Worm (Caenorhabditis elegans) whole organism, midembryonic: ENCODE data around the gene ddp-1.

Source experiments
- T22C8.4 ChIP-seq: fragments of 200-800 bp; sonication (Bioruptor generic); IDR thresholded peaks from 2 replicates; pipeline ENCODE4 v1.3.6; 2022; ENCODE audit warnings: missing genetic modification characterization, missing compliant biosample characterization
- cog-1 ChIP-seq: sonication (generic microtip); optimal IDR thresholded peaks from 2 replicates; lab custom pipeline; 2016; ENCODE audit warnings: missing genetic modification characterization, missing compliant biosample characterization
- flt-1 ChIP-seq: fragments of 200-800 bp; sonication (Bioruptor generic); IDR thresholded peaks from 2 replicates; pipeline ENCODE4 v1.3.6; 2022; ENCODE audit warnings: missing genetic modification characterization, missing compliant biosample characterization
- klf-2 ChIP-seq: fragments of 200-800 bp; sonication (Bioruptor generic); conservative IDR thresholded peaks from 2 replicates; pipeline ENCODE4 v1.3.6; 2022; ENCODE audit warnings: missing genetic modification reagents, missing genetic modification characterization, missing compliant biosample characterization
- med-1 ChIP-seq: sonication (generic microtip); optimal IDR thresholded peaks from 2 replicates; lab custom pipeline; 2017; ENCODE audit warnings: missing genetic modification characterization, mild to moderate bottlenecking, missing compliant biosample characterization, antibody characterized with exemption, missing genetic modification reagents; ENCODE audit not compliant: insufficient read depth
- ref-1 ChIP-seq: fragments of 200-800 bp; sonication (Bioruptor generic); conservative IDR thresholded peaks from 2 replicates; pipeline ENCODE4 v1.3.6; 2022; ENCODE audit warnings: missing genetic modification reagents, missing genetic modification characterization, missing compliant biosample characterization
- tab-1 ChIP-seq: fragments of 200-800 bp; sonication (Bioruptor generic); IDR thresholded peaks from 2 replicates; pipeline ENCODE4 v1.3.6; 2022; ENCODE audit warnings: missing genetic modification characterization, missing compliant biosample characterization
- ztf-23 ChIP-seq: fragments of 200-800 bp; sonication (Bioruptor generic); IDR thresholded peaks from 2 replicates; pipeline ENCODE4 v1.3.6; 2022; ENCODE audit warnings: missing genetic modification reagents, missing genetic modification characterization, missing compliant biosample characterization
- ztf-29 ChIP-seq: fragments of 200-800 bp; sonication (Bioruptor generic); IDR thresholded peaks from 2 replicates; pipeline ENCODE4 v1.3.6; 2022; ENCODE audit warnings: missing genetic modification reagents, missing genetic modification characterization, missing compliant biosample characterization

The ddp-1 gene

DNA sequence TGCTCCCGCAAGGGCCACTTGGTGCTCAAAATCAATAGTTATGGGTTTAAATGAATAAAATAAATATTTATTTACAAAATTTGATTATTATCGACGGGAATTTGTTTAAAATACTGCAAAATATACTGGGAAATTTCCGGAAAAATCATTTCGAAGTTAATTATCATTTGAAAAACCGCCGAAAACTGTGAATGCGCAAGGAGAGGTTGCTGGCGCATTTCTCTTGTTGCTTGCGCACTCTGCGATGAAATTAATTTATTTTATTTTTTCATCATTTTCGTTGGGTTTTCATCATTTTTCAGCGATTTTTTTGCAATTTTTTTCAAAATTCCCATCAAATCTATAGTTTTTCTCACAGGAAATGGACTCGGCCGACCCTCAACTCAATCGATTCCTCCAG lies at the start of gene ddp-1:
Gene ddp-1, plus strand, starts transcription at position 357 of the 400 bp plus-strand sequence.
- TF ChIP-seq flt-1 (GFP tag; lab: Robert Waterston, UW) (peak; percentile 89), med-1 (GFP tag; lab: Kevin White, UChicago) (peak; percentile 59), tab-1 (GFP tag; lab: Robert Waterston, UW) (peak; percentile 72; the same call in 1 of the 2 replicates), cog-1 (tag; lab: Kevin White, UChicago) (peak; percentile 79), ztf-29 (GFP tag; lab: Robert Waterston, UW) (peak; percentile 30; the same call in 1 of the 2 replicates), klf-2 (GFP tag; lab: Robert Waterston, UW) (peak; percentile 75; the same call in 1 of the 2 replicates), ztf-23 (GFP tag; lab: Robert Waterston, UW) (peak; percentile 88), ref-1 (GFP tag; lab: Robert Waterston, UW) (0 out of 2 replicates have a peak, but pooled peaks have one; percentile 49), T22C8.4 (peak; percentile 62)

DNA sequence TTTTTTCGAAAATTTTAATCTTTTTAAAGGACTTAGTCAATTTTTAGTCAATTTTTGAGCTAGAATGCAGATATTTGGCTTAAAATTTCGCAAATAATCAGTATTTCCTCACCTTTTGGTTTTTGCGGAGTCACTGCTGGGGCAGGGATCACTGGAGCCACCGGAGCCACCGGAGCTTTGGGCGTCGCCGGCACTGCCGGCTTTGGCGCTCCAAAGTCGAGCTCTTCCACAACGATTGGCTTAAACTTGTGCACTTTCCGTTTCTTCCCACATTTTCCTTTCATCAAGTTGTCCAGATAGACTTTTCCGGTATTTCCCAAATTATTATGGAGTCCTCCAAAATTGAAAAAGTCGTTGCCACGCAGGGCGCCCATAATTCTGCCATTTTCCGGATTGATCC lies 45.4 kb upstream of the ddp-1 start:
- TF ChIP-seq med-1 (GFP tag; lab: Kevin White, UChicago) (no peak), T22C8.4 (no peak), ztf-23 (GFP tag; lab: Robert Waterston, UW) (no peak), ref-1 (GFP tag; lab: Robert Waterston, UW) (no peak)

- no peak for TF ChIP-seq ref-1 (GFP tag; lab: Robert Waterston, UW)
- no peak for TF ChIP-seq med-1 (GFP tag; lab: Kevin White, UChicago)
- no peak for TF ChIP-seq flt-1 (GFP tag; lab: Robert Waterston, UW)
- TF ChIP-seq klf-2 (GFP tag; lab: Robert Waterston, UW): no peak
- no peak for TF ChIP-seq T22C8.4
- no peak for TF ChIP-seq cog-1 (tag; lab: Kevin White, UChicago)
- TF ChIP-seq ztf-29 (GFP tag; lab: Robert Waterston, UW): no peak
- TF ChIP-seq ztf-23 (GFP tag; lab: Robert Waterston, UW): no peak
- no peak for TF ChIP-seq tab-1 (GFP tag; lab: Robert Waterston, UW)
These were observed 41.6 kb upstream of the ddp-1 start, which contains the start of gene clp-4 for ce11 chrIII:1818001-1818655. Gene clp-4 (minus strand): TSS chrIII:1818323.

DNA sequence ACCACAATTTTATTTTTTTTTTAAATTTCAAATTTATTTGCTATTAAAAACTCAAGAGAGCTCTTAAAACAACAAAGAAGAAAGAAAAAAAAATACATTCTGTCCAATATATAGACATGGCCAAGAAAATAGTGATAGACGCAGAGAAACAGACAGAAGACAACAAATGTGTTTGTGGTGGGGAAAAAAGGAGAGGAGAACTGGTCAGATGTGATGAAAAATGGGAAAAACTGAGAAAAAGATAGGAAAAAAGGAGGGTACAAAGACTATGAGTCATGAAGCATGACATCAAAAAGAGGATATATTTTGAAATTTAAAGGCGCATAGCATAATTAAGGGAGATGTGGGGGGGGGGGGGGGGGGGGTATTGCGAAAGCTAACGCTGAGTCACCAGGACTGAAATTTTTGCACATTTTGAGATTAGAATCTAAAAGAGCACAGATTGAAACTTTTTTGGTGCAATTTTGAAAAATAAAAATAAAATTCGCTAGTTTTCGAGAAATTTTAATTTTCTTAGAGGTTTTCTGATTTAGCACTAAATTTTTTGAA lies 40.6 kb upstream of the ddp-1 start:
- TF ChIP-seq flt-1 (GFP tag; lab: Robert Waterston, UW) (no peak), ztf-29 (GFP tag; lab: Robert Waterston, UW) (no peak), med-1 (GFP tag; lab: Kevin White, UChicago) (no peak), tab-1 (GFP tag; lab: Robert Waterston, UW) (no peak), T22C8.4 (no peak), cog-1 (tag; lab: Kevin White, UChicago) (no peak), klf-2 (GFP tag; lab: Robert Waterston, UW) (no peak), ztf-23 (GFP tag; lab: Robert Waterston, UW) (no peak), ref-1 (GFP tag; lab: Robert Waterston, UW) (no peak)

DNA sequence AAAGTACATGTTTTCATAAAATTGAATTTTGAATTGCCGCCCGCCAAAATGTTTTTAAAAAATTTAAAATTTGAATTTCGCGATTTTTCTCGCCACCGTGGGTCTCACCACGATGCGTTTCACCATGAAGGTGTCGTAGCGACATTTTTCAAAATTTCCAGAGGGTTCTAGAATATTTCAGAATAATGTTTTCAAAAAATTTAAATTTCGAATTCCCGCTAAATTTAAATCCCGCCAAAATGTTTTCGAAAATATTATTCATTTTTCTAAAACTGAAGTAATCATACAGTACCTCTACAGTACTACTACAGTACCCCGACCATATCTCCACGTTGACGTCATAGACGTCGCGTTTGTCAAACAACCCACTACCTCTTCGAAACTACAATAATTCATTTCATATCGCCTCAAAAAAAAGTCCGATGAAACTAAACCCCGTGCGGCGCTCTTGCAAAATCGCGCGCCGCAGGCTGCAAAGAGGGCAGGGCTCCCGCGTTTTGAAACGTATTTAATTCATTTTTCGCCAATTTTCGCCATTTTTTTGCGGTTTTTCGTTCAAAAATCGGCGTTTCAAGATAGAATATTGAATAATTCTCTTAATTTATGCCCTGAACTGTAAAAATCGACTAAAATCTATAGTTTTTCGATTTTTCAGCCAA lies 35.3 kb upstream of the ddp-1 start, which contains the start of the genes pvf-1 and Y39A3CL.7:
Gene pvf-1, minus strand, starts transcription at position 51 of the 659 bp plus-strand sequence.
Gene Y39A3CL.7, plus strand, starts transcription at position 656 of the 659 bp plus-strand sequence.
- TF ChIP-seq med-1 (GFP tag; lab: Kevin White, UChicago) (peak; percentile 80), ztf-23 (GFP tag; lab: Robert Waterston, UW) (peak; percentile 77), T22C8.4 (no peak), ref-1 (GFP tag; lab: Robert Waterston, UW) (no peak), cog-1 (tag; lab: Kevin White, UChicago) (no peak), flt-1 (GFP tag; lab: Robert Waterston, UW) (peak; percentile 90), tab-1 (GFP tag; lab: Robert Waterston, UW) (peak; percentile 88), ztf-29 (GFP tag; lab: Robert Waterston, UW) (peak; percentile 29; the same call in 1 of the 2 replicates), klf-2 (GFP tag; lab: Robert Waterston, UW) (no peak)

DNA sequence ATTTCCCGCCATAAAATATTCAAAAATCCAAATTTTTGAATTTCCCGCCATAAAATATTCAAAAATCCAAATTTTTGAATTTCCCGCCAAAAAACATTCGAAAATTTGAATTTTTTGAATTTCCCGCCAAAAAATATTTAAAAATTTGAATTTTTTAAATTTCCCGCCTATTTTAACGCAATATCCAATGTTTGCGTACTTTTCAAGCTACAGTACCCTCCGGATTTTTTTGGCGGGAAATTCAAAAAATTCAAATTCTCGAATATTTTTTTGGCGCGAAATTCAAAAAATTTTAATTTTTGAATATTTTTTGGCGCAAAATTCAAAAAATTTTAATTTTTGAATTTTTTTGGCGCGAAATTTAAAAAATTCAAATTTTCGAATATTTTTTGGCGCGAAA lies 28.6 kb upstream of the ddp-1 start:
- TF ChIP-seq ref-1 (GFP tag; lab: Robert Waterston, UW): no peak
- no peak for TF ChIP-seq ztf-29 (GFP tag; lab: Robert Waterston, UW)
- TF ChIP-seq flt-1 (GFP tag; lab: Robert Waterston, UW): no peak
- no peak for TF ChIP-seq tab-1 (GFP tag; lab: Robert Waterston, UW)
- no peak for TF ChIP-seq med-1 (GFP tag; lab: Kevin White, UChicago)
- no peak for TF ChIP-seq T22C8.4
- TF ChIP-seq klf-2 (GFP tag; lab: Robert Waterston, UW): no peak
- TF ChIP-seq ztf-23 (GFP tag; lab: Robert Waterston, UW): no peak
- no peak for TF ChIP-seq cog-1 (tag; lab: Kevin White, UChicago)

DNA sequence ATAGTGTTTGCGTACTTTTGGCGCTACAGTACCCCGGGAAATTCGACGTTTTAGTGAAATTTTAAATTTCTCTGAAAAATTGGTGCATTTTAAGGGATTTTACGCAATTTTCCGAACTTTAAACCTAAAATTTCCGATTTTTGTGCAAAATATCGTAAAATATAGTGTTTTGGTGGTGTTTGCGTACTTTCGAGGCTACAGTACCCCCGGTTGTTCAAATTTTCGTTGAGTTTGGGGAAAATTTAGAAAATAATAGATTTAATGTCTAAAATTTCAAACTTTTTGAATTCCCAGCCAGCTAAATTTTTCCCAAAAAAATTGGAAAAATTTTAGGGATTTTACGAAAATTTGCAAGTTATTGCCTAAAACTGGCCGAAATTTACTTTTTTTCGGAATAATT lies 27.2 kb upstream of the ddp-1 start:
- TF ChIP-seq ztf-29 (GFP tag; lab: Robert Waterston, UW) (no peak), cog-1 (tag; lab: Kevin White, UChicago) (no peak), med-1 (GFP tag; lab: Kevin White, UChicago) (no peak), T22C8.4 (no peak), flt-1 (GFP tag; lab: Robert Waterston, UW) (no peak), ztf-23 (GFP tag; lab: Robert Waterston, UW) (no peak), tab-1 (GFP tag; lab: Robert Waterston, UW) (no peak)

DNA sequence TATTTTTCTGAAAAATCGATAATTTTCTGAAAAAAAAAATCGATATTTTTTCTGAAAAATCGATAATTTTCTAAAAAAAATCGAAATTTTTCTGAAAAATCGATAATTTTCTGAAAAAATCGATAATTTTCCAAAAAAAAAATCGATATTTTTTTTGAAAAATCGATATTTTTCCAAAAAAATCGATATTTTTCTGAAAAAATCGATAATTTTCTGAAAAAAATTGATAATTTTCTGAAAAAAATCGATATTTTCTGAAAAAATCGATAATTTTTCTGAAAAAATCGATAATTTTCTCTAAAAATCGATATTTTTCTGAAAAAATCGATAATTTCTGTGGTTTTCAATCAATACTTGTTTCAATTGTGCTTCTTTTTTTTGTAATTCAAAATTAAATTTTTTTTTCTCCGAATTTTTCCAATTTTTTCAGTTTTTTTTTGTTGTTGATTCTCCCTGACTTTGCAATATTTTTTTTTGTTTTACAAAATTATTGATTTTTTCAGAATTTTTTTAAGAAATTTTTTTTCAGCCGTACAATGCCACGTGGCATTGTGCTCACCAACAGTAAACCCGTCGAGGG lies 25.6 kb upstream of the ddp-1 start, which contains the start of gene rexd-1:
Gene rexd-1, plus strand, starts transcription at position 530 of the 580 bp plus-strand sequence.
- TF ChIP-seq ref-1 (GFP tag; lab: Robert Waterston, UW): no peak
- peak; percentile 84; the same call in 1 of the 2 replicates for TF ChIP-seq T22C8.4
- TF ChIP-seq flt-1 (GFP tag; lab: Robert Waterston, UW): no peak
- TF ChIP-seq tab-1 (GFP tag; lab: Robert Waterston, UW): no peak
